Worm (Caenorhabditis elegans) whole organism, early embryonic: ENCODE measurements around the gene ZK622.1.

Source experiments
- B0310.2 ChIP-seq: sonication (generic microtip); optimal IDR thresholded peaks from 2 replicates; lab custom pipeline; 2016; ENCODE audit warnings: mild to moderate bottlenecking, missing genetic modification characterization, missing compliant biosample characterization
- F13C5.2 ChIP-seq: sonication (generic microtip); optimal IDR thresholded peaks from 2 replicates; lab custom pipeline; 2017; ENCODE audit warnings: mild to moderate bottlenecking, missing genetic modification characterization, inconsistent platforms, missing compliant biosample characterization
- aly-1 ChIP-seq: sonication (generic microtip); optimal IDR thresholded peaks from 2 replicates; lab custom pipeline; 2016; ENCODE audit warnings: missing genetic modification characterization, missing compliant biosample characterization
- ama-1 ChIP-seq: fragments of 150-350 bp; optimal IDR thresholded peaks from 2 replicates; lab custom pipeline; 2014
- ceh-13 ChIP-seq: fragments of 200-800 bp; sonication (Bioruptor generic); optimal IDR thresholded peaks from 2 replicates; lab custom pipeline; 2018; ENCODE audit warnings: mild to moderate bottlenecking, missing genetic modification characterization, missing compliant biosample characterization
- ceh-36 ChIP-seq: sonication (generic microtip); optimal IDR thresholded peaks from 2 replicates; lab custom pipeline; 2016; ENCODE audit warnings: missing genetic modification characterization, inconsistent platforms, missing compliant biosample characterization
- ets-7 ChIP-seq: sonication (generic microtip); optimal IDR thresholded peaks from 2 replicates; lab custom pipeline; 2016; ENCODE audit warnings: missing genotype, missing genetic modification characterization, missing compliant biosample characterization
- flt-1 ChIP-seq: fragments of 200-800 bp; sonication (Bioruptor generic); IDR thresholded peaks from 2 replicates; pipeline ENCODE4 v1.3.6; 2022; ENCODE audit warnings: missing genetic modification characterization, missing compliant biosample characterization
- hmbx-1 ChIP-seq: sonication (generic microtip); optimal IDR thresholded peaks from 2 replicates; lab custom pipeline; 2016; ENCODE audit warnings: mild to moderate bottlenecking, missing genetic modification characterization, missing compliant biosample characterization
- hmg-4 ChIP-seq: fragments of 200-800 bp; sonication (Bioruptor generic); optimal IDR thresholded peaks from 2 replicates; lab custom pipeline; 2018; ENCODE audit warnings: mild to moderate bottlenecking, missing genetic modification characterization, missing compliant biosample characterization
- hnd-1 ChIP-seq: sonication (generic microtip); optimal IDR thresholded peaks from 2 replicates; lab custom pipeline; 2016; ENCODE audit warnings: missing genetic modification characterization, missing compliant biosample characterization
- pes-1 ChIP-seq: fragments of 200-800 bp; sonication (Bioruptor generic); IDR thresholded peaks from 2 replicates; pipeline ENCODE4 v1.3.6; 2022; ENCODE audit warnings: missing genetic modification reagents, missing genetic modification characterization, missing compliant biosample characterization
- scrt-1 ChIP-seq: fragments of 200-800 bp; sonication (Bioruptor generic); IDR thresholded peaks from 2 replicates; pipeline ENCODE4 v1.3.6; 2022; ENCODE audit warnings: missing genetic modification characterization, missing compliant biosample characterization
- sea-1 ChIP-seq: fragments of 200-800 bp; sonication (Bioruptor generic); conservative IDR thresholded peaks from 2 replicates; pipeline ENCODE4 v1.3.6; 2022; ENCODE audit warnings: missing genetic modification characterization, missing compliant biosample characterization
- tbx-11 ChIP-seq: fragments of 200-800 bp; sonication (Bioruptor generic); IDR thresholded peaks from 2 replicates; pipeline ENCODE4 v1.3.6; 2022; ENCODE audit warnings: missing genetic modification characterization, missing compliant biosample characterization
- tbx-37 ChIP-seq: fragments of 200-800 bp; sonication (Bioruptor generic); conservative IDR thresholded peaks from 2 replicates; pipeline ENCODE4 v1.3.6; 2022; ENCODE audit warnings: missing genetic modification reagents, missing genetic modification characterization, missing compliant biosample characterization
- tra-4 ChIP-seq: sonication (generic microtip); optimal IDR thresholded peaks from 2 replicates; lab custom pipeline; 2017; ENCODE audit warnings: missing genetic modification characterization, missing compliant biosample characterization

Gene ZK622.1

ce11 chrII:5335370-5336034 is 41.9 kb downstream of the ZK622.1 start:
- TF ChIP-seq F13C5.2 (tag; lab: Kevin White, UChicago) (no peak), B0310.2 (tag; lab: Kevin White, UChicago) (no peak), hmbx-1 (tag; lab: Kevin White, UChicago) (no peak), hnd-1 (tag; lab: Kevin White, UChicago) (no peak), ceh-36 (tag; lab: Kevin White, UChicago) (no peak), tra-4 (no peak), tbx-37 (GFP tag; lab: Robert Waterston, UW) (no peak), pes-1 (GFP tag; lab: Robert Waterston, UW) (no peak), tbx-11 (GFP tag; lab: Robert Waterston, UW) (no peak), ceh-13 (no peak), sea-1 (GFP tag; lab: Robert Waterston, UW) (no peak), aly-1 (no peak), flt-1 (GFP tag; lab: Robert Waterston, UW) (no peak), scrt-1 (no peak)

ce11 chrII:5336035-5336376 is 42.4 kb downstream of the ZK622.1 start:
- TF ChIP-seq tbx-11 (GFP tag; lab: Robert Waterston, UW) (peak; percentile 20; the same call in 1 of the 2 replicates), aly-1 (peak; percentile 6), hmbx-1 (tag; lab: Kevin White, UChicago) (no peak), F13C5.2 (tag; lab: Kevin White, UChicago) (peak; percentile 38), ets-7 (no peak)

- TF ChIP-seq hmg-4 (GFP tag; lab: Kevin White, UChicago) (peak; percentile 13), tbx-37 (GFP tag; lab: Robert Waterston, UW) (no peak), pes-1 (GFP tag; lab: Robert Waterston, UW) (no peak), ceh-13 (no peak)
These were observed 43.3 kb downstream of the ZK622.1 start for ce11 chrII:5336660-5337494.

- TF ChIP-seq ama-1 (lab: Kevin White, UChicago): no peak
- no peak for TF ChIP-seq aly-1
- TF ChIP-seq F13C5.2 (tag; lab: Kevin White, UChicago): no peak
- no peak for TF ChIP-seq ceh-36 (tag; lab: Kevin White, UChicago)
- no peak for TF ChIP-seq ets-7
- TF ChIP-seq hmg-4 (GFP tag; lab: Kevin White, UChicago): no peak
- TF ChIP-seq ceh-13: no peak
- TF ChIP-seq flt-1 (GFP tag; lab: Robert Waterston, UW): no peak
- no peak for TF ChIP-seq pes-1 (GFP tag; lab: Robert Waterston, UW)
- no peak for TF ChIP-seq tbx-37 (GFP tag; lab: Robert Waterston, UW)
- no peak for TF ChIP-seq B0310.2 (tag; lab: Kevin White, UChicago)
These were observed 43.9 kb downstream of the ZK622.1 start for ce11 chrII:5337495-5337840.

ce11 chrII:5338301-5338700 is 44.7 kb downstream of the ZK622.1 start:
- no peak for TF ChIP-seq hmbx-1 (tag; lab: Kevin White, UChicago)
- TF ChIP-seq flt-1 (GFP tag; lab: Robert Waterston, UW): no peak
- no peak for TF ChIP-seq tbx-11 (GFP tag; lab: Robert Waterston, UW)
- TF ChIP-seq hnd-1 (tag; lab: Kevin White, UChicago): no peak
- TF ChIP-seq aly-1: no peak
- TF ChIP-seq F13C5.2 (tag; lab: Kevin White, UChicago): no peak
- no peak for TF ChIP-seq ceh-13
- TF ChIP-seq pes-1 (GFP tag; lab: Robert Waterston, UW): no peak
- no peak for TF ChIP-seq tra-4
- no peak for TF ChIP-seq hmg-4 (GFP tag; lab: Kevin White, UChicago)
- no peak for TF ChIP-seq tbx-37 (GFP tag; lab: Robert Waterston, UW)
- TF ChIP-seq ceh-36 (tag; lab: Kevin White, UChicago): no peak
- TF ChIP-seq ama-1 (lab: Kevin White, UChicago): no peak
- TF ChIP-seq ets-7: no peak
- no peak for TF ChIP-seq sea-1 (GFP tag; lab: Robert Waterston, UW)
- TF ChIP-seq B0310.2 (tag; lab: Kevin White, UChicago): no peak
- TF ChIP-seq scrt-1: no peak

ce11 chrII:5339547-5339946 is 45.9 kb downstream of the ZK622.1 start:
- no peak for TF ChIP-seq ama-1 (lab: Kevin White, UChicago)
- no peak for TF ChIP-seq ets-7
- no peak for TF ChIP-seq ceh-36 (tag; lab: Kevin White, UChicago)
- TF ChIP-seq hmg-4 (GFP tag; lab: Kevin White, UChicago): no peak
- no peak for TF ChIP-seq sea-1 (GFP tag; lab: Robert Waterston, UW)
- no peak for TF ChIP-seq flt-1 (GFP tag; lab: Robert Waterston, UW)
- no peak for TF ChIP-seq scrt-1

ce11 chrII:5340672-5341568 is 47.3 kb downstream of the ZK622.1 start:
- TF ChIP-seq hmg-4 (GFP tag; lab: Kevin White, UChicago) (no peak), sea-1 (GFP tag; lab: Robert Waterston, UW) (no peak), flt-1 (GFP tag; lab: Robert Waterston, UW) (no peak), B0310.2 (tag; lab: Kevin White, UChicago) (no peak), tra-4 (no peak), tbx-37 (GFP tag; lab: Robert Waterston, UW) (no peak), tbx-11 (GFP tag; lab: Robert Waterston, UW) (no peak), aly-1 (no peak), ets-7 (no peak), ceh-36 (tag; lab: Kevin White, UChicago) (no peak), hmbx-1 (tag; lab: Kevin White, UChicago) (no peak), ceh-13 (no peak), ama-1 (lab: Kevin White, UChicago) (no peak), hnd-1 (tag; lab: Kevin White, UChicago) (no peak), F13C5.2 (tag; lab: Kevin White, UChicago) (no peak), pes-1 (GFP tag; lab: Robert Waterston, UW) (no peak), scrt-1 (no peak)
